Worm (Caenorhabditis elegans) whole organism, L4/young adult: ENCODE results near the gene ZK353.10.
A peak's percentile ranks its signal among the peaks of the same experiment; 100 is the strongest.
"Not testable (repeated sequence)": the region's sequence is repeated elsewhere in the genome, so short reads cannot be mapped to it uniquely, and the experiment has no call there.

Experiments
- W03F9.2 ChIP-seq: fragments of 150-350 bp; optimal IDR thresholded peaks from 2 replicates; lab custom pipeline; 2014; ENCODE audit warnings: missing biosample characterization, missing genetic modification characterization
- dao-5 ChIP-seq: sonication (generic microtip); optimal IDR thresholded peaks from 2 replicates; lab custom pipeline; 2016; ENCODE audit warnings: missing genotype, missing genetic modification characterization, moderate library complexity, missing compliant biosample characterization
- him-1 ChIP-seq: sonication (generic microtip); optimal IDR thresholded peaks from 2 replicates; lab custom pipeline; 2016; ENCODE audit warnings: missing genotype, missing genetic modification reagents, missing genetic modification characterization, missing compliant biosample characterization

Gene ZK353.10

DNA sequence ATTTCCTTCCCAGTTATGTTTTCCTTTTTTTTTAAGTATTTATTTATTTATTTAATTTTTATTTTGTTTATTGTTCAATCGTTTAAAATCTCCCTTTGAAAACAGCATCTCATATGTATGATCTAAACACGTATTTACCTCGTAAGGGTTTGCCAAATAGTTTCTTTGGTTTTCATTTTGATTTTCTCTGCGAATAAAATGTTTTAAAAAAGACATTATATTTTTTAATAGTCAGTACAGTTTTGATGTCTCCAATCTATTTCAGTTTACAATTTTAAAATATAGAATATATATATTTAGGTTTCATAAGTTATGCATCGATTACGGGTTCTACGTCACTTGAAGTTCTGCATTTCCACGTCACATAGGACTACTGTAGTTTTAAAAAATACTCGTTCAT lies 13.6 kb downstream of the ZK353.10 start, which contains the start of gene R05D3.12:
Gene R05D3.12 (plus strand): TSS at position 301 of the 400 bp plus-strand sequence.
- no peak for TF ChIP-seq him-1 (tag; lab: Kevin White, UChicago)
- TF ChIP-seq dao-5: no peak
- no peak for TF ChIP-seq W03F9.2 (tag; lab: Kevin White, UChicago)

DNA sequence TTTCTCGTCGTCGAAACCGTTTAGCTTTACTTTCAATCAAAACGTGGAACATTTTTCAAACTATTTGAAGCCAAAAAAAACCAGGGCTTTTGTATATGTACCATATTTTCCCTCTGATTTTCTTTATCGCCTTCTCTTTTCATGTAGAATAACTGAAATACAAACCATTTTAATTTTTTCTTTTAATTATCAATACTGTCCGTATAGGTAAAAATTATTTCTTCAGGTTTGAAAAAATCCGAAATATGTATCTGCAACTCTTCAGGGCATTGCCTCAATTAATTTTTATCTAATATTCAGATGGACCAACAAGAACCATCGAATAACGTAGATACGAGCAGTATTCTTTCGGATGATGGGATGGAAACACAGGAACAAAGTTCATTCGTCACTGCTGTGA lies 19.2 kb downstream of the ZK353.10 start, which contains the start of gene met-2:
Gene met-2 (plus strand): TSS at position 301 of the 400 bp plus-strand sequence.
- TF ChIP-seq W03F9.2 (tag; lab: Kevin White, UChicago) (no peak), him-1 (tag; lab: Kevin White, UChicago) (no peak), dao-5 (no peak)

DNA sequence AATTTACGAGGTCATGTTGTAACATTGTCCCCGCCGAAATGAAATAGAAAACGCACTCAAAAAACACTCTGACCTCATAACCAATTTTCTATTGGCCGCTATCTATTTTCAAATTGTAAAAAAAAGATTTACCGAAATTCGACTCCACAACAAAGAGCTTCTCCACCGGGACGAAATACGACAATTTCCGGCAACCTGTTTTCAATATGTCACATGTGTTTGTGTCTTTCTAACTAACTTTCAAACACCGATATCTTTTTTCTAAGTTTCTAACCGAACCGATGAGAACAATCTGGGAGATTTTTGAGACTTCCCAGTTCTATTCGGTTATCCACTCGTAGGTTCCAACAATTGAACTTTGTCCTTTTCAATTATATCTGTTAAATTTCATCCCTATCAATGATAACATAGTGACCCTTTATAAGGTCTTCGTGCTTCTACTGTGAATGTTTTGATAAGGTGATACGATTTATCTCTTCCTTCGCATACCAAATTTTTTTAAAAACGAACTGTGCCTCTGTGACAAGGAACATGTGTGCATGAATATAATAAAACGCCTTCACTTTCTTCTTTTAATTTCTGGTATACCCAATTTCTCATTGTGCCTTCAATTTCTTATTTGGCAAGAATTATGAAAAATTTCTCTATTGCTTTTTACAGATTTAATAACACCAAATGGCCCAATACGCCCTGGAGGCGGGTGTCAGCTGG lies 22.5 kb downstream of the ZK353.10 start, which contains the start of gene lmbr-1:
Gene lmbr-1 (plus strand): TSS at position 661 of the 711 bp plus-strand sequence.
- TF ChIP-seq W03F9.2 (tag; lab: Kevin White, UChicago) (no peak), dao-5 (no peak), him-1 (tag; lab: Kevin White, UChicago) (no peak)

DNA sequence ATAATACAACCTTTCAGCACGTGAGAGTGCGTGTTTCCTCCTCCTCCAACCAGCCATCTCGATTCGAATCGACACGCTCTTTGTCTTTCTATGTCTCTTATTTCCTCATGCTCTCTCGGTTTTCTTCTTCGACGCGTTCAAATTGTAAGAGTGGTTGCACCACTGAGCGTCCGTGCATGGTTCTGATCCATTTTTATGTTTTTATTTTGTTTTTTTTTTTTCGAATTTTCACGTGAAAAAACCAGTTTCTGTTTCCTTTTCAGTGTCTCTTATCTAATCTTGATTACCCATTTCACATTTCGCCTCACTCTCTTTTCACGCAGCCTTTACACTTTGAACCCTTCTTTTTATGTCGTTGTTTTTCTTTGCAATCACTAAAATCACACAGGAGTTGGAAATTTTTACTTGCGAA lies 23.4 kb downstream of the ZK353.10 start:
- TF ChIP-seq him-1 (tag; lab: Kevin White, UChicago) (no peak), W03F9.2 (tag; lab: Kevin White, UChicago) (peak; percentile 26)

DNA sequence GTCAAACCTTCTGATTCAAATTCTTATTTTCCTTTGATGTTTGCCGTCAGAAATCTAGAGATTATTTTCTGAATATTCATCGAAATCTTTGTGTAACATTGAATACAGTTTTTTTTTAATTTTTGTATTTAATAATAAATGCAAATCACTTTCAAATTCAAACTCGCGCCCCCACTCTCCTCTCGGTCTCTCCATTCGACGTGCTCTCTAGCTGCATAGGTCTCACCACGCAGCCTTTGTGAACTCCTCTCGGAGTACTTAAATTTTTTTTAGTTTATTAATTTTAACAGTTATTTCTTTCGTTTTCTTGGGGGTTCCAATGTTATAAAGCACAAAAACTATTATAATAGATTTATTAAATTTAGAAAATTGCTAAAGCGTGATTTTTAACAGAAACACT lies 24.0 kb downstream of the ZK353.10 start:
- TF ChIP-seq him-1 (tag; lab: Kevin White, UChicago) (no peak), W03F9.2 (tag; lab: Kevin White, UChicago) (no peak), dao-5 (no peak)

DNA sequence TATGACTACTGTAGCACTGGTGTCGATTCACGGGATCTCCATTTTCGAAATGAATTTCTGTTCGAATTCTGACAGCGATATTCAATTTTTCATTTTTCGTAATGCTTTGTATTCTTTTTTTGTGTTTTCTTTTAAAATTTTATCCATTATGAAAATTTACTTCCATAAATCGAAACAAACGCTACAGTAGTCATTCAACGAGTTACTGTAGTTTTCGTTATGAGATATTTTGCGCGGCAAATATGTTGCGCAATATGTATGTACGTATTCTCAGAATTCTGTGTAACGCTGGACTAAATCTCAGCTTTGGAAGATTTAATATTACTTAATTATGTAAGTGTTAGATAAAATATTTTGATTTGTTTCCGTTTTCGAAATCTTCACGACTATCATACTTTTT lies 25.1 kb downstream of the ZK353.10 start:
- TF ChIP-seq dao-5 (no peak), him-1 (tag; lab: Kevin White, UChicago) (no peak)

DNA sequence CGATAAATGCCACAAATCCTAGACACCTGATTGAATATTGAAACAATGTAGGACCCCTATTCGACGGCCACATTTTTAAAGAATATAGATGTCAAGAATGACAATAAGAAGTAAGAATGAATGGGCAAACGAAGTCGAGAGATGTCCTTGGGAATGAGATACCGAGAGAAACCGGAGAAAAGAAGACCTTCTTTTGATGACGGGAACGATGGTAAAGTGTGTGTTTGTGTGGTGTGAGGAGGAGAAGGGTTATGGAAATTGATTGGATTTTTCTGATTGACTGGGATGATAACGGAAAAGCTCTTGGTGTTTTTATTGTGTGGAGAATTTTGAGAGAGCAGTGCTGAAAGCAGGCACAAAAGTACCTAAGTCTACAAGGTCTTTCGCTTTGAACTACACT lies 25.6 kb downstream of the ZK353.10 start, which contains the start of gene R05D3.9:
Gene R05D3.9 (minus strand): TSS at position 101 of the 400 bp plus-strand sequence.
- TF ChIP-seq W03F9.2 (tag; lab: Kevin White, UChicago): no peak
- TF ChIP-seq him-1 (tag; lab: Kevin White, UChicago): no peak
- no peak for TF ChIP-seq dao-5

DNA sequence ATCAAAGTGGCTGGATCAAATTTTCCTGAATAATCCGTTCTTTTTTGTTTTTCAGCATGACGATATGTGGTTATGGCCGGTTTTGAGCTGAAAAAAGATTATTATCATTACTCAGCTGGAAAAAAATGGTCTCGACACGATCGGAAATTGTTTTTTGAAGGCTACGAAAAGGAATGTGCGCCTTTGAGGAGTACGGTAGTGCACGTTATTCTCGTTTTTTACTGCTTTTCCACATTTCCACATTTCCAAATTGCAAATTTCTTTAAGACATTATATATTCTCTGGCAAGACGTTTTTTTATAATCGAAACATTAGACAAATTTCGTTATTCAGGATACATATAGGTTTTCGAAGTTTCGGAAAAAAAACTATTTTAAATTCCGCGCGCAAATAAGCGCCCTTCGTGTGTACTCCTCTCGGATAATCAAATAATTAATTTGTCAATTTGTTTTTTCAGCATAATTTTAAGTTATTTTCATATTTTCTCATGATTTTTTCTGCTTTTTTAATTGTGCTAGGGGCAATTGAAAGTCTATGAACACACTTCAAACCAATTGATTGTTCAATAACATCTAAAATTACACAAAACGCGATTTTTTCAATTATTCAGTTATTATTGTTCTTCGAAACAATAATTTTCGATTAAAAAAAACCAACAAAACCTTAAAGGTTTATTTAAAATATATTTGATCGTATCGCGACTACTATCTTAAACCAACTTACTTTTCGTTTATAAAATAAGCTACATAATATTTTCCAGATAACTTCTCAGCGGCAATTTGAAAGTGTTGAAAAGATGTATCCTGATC lies 30.8 kb downstream of the ZK353.10 start, which contains the start of gene R05D3.3:
Gene R05D3.3 (plus strand): TSS at position 759 of the 809 bp plus-strand sequence.
- no peak for TF ChIP-seq W03F9.2 (tag; lab: Kevin White, UChicago)
- no peak for TF ChIP-seq dao-5
- no peak for TF ChIP-seq him-1 (tag; lab: Kevin White, UChicago)

DNA sequence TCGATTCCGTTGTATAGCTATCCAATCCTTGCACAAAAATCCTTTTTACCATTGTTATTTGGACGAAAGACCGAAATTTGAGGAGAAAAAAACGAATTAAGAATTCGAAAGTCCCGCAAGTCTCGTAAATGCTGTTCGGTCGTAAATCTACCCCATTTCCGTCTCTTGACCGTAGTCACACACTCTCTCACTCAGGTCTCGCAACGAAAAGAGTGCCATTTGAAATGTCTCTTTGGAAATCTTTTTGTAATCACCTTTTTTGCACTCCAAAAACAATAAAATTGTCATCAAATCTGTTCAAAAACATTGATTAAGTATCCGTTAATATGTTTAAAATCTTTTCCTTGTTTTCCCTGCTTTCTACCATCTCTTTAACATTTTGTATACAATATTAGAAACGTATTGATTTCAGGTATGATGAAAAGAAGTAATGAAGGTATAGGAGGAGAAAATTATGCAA lies 36.0 kb downstream of the ZK353.10 start, which contains the start of the genes R05D3.8 and rfp-1:
Gene R05D3.8 (minus strand): TSS at position 115 of the 460 bp plus-strand sequence.
Gene rfp-1 (plus strand): TSS at position 410 of the 460 bp plus-strand sequence.
- TF ChIP-seq W03F9.2 (tag; lab: Kevin White, UChicago) (peak; percentile 65), him-1 (tag; lab: Kevin White, UChicago) (no peak)

DNA sequence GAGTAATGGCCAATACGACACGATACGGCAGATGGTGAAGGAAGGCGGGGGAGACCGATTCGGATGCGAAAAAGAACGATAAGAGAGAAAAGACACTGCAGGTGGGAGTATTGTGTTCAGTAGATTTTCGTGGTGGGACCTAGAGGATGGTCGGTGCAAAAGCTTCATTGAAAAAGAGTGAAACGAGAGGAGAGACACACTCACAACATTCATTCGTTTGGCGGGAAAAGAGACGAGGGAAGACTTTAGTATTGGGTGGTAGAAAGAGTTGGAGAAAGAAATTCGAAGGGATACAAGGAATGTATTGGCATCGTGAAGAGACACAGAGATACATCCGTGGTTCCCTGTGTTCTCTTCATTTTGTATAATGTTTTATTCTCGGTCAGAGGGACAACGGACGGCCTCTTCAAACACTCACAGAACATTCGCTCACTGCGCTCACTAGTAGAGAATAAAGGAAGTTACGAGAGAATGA lies 37.8 kb downstream of the ZK353.10 start:
- TF ChIP-seq him-1 (tag; lab: Kevin White, UChicago): no peak
- peak; percentile 46 for TF ChIP-seq W03F9.2 (tag; lab: Kevin White, UChicago)

DNA sequence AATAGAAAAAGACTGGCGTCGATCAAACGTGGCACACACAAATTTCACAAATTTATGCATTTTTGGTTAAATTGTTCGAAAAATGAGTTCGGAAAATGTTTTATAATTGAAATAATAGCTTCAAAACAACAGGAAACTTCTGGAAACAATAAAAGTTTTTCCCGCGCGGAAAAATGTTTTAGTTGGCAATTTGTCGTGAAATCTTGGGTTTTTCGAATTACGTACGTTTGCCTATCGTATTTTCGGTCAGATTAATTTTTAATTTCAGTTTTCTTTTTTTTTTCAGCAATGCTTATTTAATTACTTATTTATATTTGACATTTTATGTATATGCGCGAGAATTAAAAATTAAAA lies 38.8 kb downstream of the ZK353.10 start:
- no peak for TF ChIP-seq him-1 (tag; lab: Kevin White, UChicago)
- no peak for TF ChIP-seq W03F9.2 (tag; lab: Kevin White, UChicago)
- TF ChIP-seq dao-5: no peak

DNA sequence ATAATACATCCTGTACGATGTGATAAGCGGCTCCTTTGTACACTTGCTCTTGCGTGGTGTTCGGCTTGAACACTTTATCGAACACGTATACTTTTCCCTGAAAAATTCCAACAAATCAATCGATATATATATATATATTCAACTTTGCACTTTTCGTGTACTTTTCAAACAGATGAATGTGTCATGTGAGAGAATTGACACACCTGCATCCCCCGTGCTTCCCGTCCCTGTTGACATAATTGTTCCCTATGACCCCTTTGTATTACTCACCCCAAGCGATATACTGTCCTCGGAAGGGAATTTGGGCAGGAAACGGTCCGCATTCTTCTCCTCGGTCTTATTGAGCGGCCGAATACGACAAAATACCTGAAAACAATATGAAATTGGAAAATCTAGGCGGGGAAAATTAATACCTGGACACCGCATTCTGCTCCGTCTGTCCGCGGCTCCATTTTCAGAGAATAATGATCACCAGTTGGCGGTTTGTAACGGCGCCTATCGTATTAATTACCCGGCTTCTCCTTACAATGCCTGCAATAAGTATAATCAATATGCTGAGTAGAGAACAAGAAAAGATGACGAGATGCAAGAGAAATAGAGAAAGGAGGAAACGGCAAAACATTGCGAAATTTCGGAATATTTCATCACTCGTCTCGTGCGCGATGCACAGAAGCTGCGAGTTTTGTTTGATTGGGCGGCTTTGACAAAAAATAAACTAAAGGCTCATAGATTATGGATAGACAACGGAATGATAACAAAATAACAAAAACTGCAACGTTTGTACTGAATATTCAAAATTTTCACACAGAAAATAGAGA lies 39.4 kb downstream of the ZK353.10 start, which contains the start of gene unc-116:
Gene unc-116 (minus strand): TSS at position 531 of the 818 bp plus-strand sequence.
- TF ChIP-seq dao-5 (no peak), W03F9.2 (tag; lab: Kevin White, UChicago) (no peak), him-1 (tag; lab: Kevin White, UChicago) (peak; percentile 17)

DNA sequence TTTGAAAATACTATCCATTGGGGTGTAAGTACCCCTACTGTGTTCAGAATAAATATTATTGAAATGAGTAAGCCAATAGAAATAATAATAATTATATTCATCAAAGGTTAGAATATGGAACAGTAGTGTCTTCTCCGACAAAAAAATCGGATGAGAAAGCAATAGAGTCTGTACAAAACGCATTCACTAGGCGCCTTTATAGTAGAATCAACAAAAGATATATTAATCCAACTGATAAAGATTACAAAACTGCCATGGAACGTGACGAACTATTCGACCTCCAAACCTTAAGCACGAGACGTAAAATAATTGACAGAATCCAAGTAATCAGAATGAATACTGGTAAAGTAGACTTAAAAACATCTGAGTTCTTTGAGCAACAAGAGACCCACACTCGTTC lies 46.4 kb downstream of the ZK353.10 start, which contains the start of gene clc-29:
Gene clc-29 (minus strand): TSS at position 101 of the 400 bp plus-strand sequence.
- TF ChIP-seq W03F9.2 (tag; lab: Kevin White, UChicago); him-1 (tag; lab: Kevin White, UChicago); dao-5: not testable (repeated sequence)
